Worm (Caenorhabditis elegans): ENCODE results near the gene F44D12.2.

DNA sequence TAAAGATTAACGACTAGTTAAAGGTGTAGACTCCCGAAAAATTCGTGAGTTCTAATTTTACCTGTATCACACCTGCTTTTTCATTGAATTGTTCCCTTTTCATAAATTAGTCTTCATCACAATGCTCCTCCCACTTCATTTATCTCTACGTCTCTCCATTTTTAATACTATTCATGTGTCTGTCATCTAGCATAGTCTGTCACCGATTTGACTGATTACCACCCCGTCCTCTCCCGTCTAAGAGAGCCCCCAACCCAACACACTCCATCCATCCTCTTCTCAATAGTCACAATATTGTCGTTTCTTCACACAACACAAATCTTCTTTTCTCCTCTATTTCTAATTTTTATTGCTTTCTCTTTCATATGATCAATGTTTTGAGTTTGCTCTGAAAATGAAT lies 47.6 kb upstream of the F44D12.2 start:
- TF ChIP-seq tbx-37 (GFP tag; conservative IDR thresholded peaks at IDR 0.05), result no peak
- TF ChIP-seq hnd-1 (tag; optimal IDR thresholded peaks at IDR 0.05), result no peak
- no peak for TF ChIP-seq ama-1 (optimal IDR thresholded peaks at IDR 0.05)
- TF ChIP-seq flt-1 (GFP tag; IDR thresholded peaks at IDR 0.05), result no peak
- no peak for TF ChIP-seq hmg-4 (GFP tag; optimal IDR thresholded peaks at IDR 0.05)
- TF ChIP-seq tra-4 (tag; optimal IDR thresholded peaks at IDR 0.05), result no peak
- TF ChIP-seq B0310.2 (tag; optimal IDR thresholded peaks at IDR 0.05), result no peak
- no peak for TF ChIP-seq pes-1 (GFP tag; IDR thresholded peaks at IDR 0.05)
- TF ChIP-seq scrt-1 (GFP tag; IDR thresholded peaks at IDR 0.05), result no peak

All from whole organism, early embryonic.